Fruit fly (Drosophila melanogaster): Measurements from ENCODE around the gene Cpr31A.

Cpr31A gene

dm6 chr2L:10035786-10036364, 18.1 kb upstream of the Cpr31A start:
- TF ChIP-seq Hr39 (GFP tag; optimal IDR thresholded peaks at IDR 0.05) (no peak), esn (GFP tag; optimal IDR thresholded peaks at IDR 0.05) (no peak), fkh (GFP tag; optimal IDR thresholded peaks at IDR 0.05) (no peak), CG6276 (GFP tag; optimal IDR thresholded peaks at IDR 0.05) (peak; percentile 36), CG31627 (GFP tag; optimal IDR thresholded peaks at IDR 0.05) (no peak), CG4318 (GFP tag; optimal IDR thresholded peaks at IDR 0.05) (peak; percentile 4), CG11294 (GFP tag; IDR thresholded peaks at IDR 0.05) (0 out of 2 replicates have a peak, but pooled peaks have one; percentile 9), CG6792 (GFP tag; optimal IDR thresholded peaks at IDR 0.05) (peak; percentile 17), CG34406 (GFP tag; optimal IDR thresholded peaks at IDR 0.05) (peak; percentile 37), CG6854 (GFP tag; optimal IDR thresholded peaks at IDR 0.05) (no peak), topi (GFP tag; optimal IDR thresholded peaks at IDR 0.05) (no peak), Lpt (GFP tag; optimal IDR thresholded peaks at IDR 0.05) (peak; percentile 33), OdsH (GFP tag; optimal IDR thresholded peaks at IDR 0.05) (peak; percentile 48), Met (GFP tag; optimal IDR thresholded peaks at IDR 0.05) (no peak), vri (GFP tag; optimal IDR thresholded peaks at IDR 0.05) (peak; percentile 16), fd85E (GFP tag; optimal IDR thresholded peaks at IDR 0.05) (no peak), acj6 (GFP tag; optimal IDR thresholded peaks at IDR 0.05) (peak; percentile 17), CG32006 (GFP tag; optimal IDR thresholded peaks at IDR 0.05) (peak; percentile 58), CG8319 (GFP tag; optimal IDR thresholded peaks at IDR 0.05) (no peak), salr (GFP tag; optimal IDR thresholded peaks at IDR 0.05) (no peak), net (GFP tag; optimal IDR thresholded peaks at IDR 0.05) (peak; percentile 56), CG10631 (GFP tag; optimal IDR thresholded peaks at IDR 0.05) (peak; percentile 33), cyc (GFP tag; optimal IDR thresholded peaks at IDR 0.05) (no peak), CG11762 (GFP tag; optimal IDR thresholded peaks at IDR 0.05; ENCODE audit: insufficient read depth) (no peak), eg (GFP tag; IDR thresholded peaks at IDR 0.05) (peak; percentile 53; the same call in 2 of the 3 replicates), CG8632 (GFP tag; optimal IDR thresholded peaks at IDR 0.05) (peak; percentile 52), Hr38 (GFP tag; optimal IDR thresholded peaks at IDR 0.05) (no peak), CG3919 (GFP tag; optimal IDR thresholded peaks at IDR 0.05) (peak; percentile 26), CG3032 (tag; optimal IDR thresholded peaks at IDR 0.05) (peak; percentile 16), Eip78C (GFP tag) (peak; percentile 86), CG6163 (GFP tag; IDR thresholded peaks at IDR 0.05) (peak; percentile 46; the same call in 1 of the 3 replicates), CG9139 (GFP tag; optimal IDR thresholded peaks at IDR 0.05) (no peak), Smox (GFP tag; optimal IDR thresholded peaks at IDR 0.05) (no peak), CG1621 (tag; optimal IDR thresholded peaks at IDR 0.05) (peak; percentile 35), pdm3 (GFP tag; optimal IDR thresholded peaks at IDR 0.05) (peak; percentile 45), CG7368 (GFP tag; optimal IDR thresholded peaks at IDR 0.05) (peak; percentile 28), dac (GFP tag; optimal IDR thresholded peaks at IDR 0.05) (peak; percentile 10), CG10669 (GFP tag; optimal IDR thresholded peaks at IDR 0.05) (peak; percentile 42), Ets96B (tag; optimal IDR thresholded peaks at IDR 0.05) (peak; percentile 6), dsx (GFP tag; optimal IDR thresholded peaks at IDR 0.05; ENCODE audit: poor library complexity, severe bottlenecking) (no peak), Hr4 (GFP tag; optimal IDR thresholded peaks at IDR 0.05) (peak; percentile 63), Eip93F (GFP tag; optimal IDR thresholded peaks at IDR 0.05) (no peak), Eip75B (GFP tag; optimal IDR thresholded peaks at IDR 0.05) (peak; percentile 18), Blimp-1 (GFP tag; optimal IDR thresholded peaks at IDR 0.05) (peak; percentile 61), CG15336 (GFP tag; IDR thresholded peaks at IDR 0.05) (0 out of 2 replicates have a peak, but pooled peaks have one; percentile 55), CG11902 (GFP tag; optimal IDR thresholded peaks at IDR 0.05) (no peak), svp (GFP tag) (peak; percentile 11), Sox14 (GFP tag; optimal IDR thresholded peaks at IDR 0.05) (peak; percentile 3), lz (GFP tag; optimal IDR thresholded peaks at IDR 0.05) (no peak), CG16779 (tag; optimal IDR thresholded peaks at IDR 0.05) (no peak), spab (GFP tag; optimal IDR thresholded peaks at IDR 0.05) (no peak), achi (GFP tag; optimal IDR thresholded peaks at IDR 0.05) (peak; percentile 42)

All from whole organism, prepupa.